Fruit fly (Drosophila melanogaster): ENCODE measurements around the gene Eig71Ek.

DNA sequence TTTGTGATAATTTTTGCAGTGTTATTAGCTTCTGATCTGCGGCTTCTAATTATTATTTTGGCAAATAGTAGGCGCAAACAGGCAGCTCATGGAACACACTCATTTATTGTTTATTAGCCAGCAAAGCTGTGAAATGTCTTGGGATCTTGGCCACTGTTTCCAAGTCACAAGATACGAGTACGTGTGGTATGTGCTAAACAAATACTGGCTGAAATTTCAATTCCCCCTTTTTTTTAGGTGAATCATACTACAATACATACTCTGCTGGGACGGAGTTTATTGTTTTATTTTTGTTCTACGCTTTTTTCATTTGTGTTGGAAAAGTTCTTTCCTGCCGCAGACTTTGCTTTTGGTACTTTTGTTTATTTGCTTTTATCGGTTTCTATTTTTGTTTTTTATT lies 30.0 kb upstream of the Eig71Ek start:
- TF ChIP-seq CG34367 (tag; optimal IDR thresholded peaks at IDR 0.05) = no peak
- no peak for TF ChIP-seq EcR (GFP tag; optimal IDR thresholded peaks at IDR 0.05)
- no peak for TF ChIP-seq fd96Ca (GFP tag; IDR thresholded peaks at IDR 0.05)
- TF ChIP-seq gl (tag; optimal IDR thresholded peaks at IDR 0.05) = no peak

Data from whole organism, pupa.